Fruit fly (Drosophila melanogaster) whole organism, prepupa: ENCODE results near the gene CG31751.

Experiments used
- Blimp-1 ChIP-seq: fragments of 200-800 bp; sonication (Bioruptor generic); optimal IDR thresholded peaks from 3 replicates; lab custom pipeline; 2017; ENCODE audit warnings: missing biosample characterization, missing genetic modification characterization, mild to moderate bottlenecking, moderate library complexity, missing genetic modification reagents
- CG10669 ChIP-seq: fragments of 200-800 bp; sonication (Bioruptor generic); optimal IDR thresholded peaks from 3 replicates; lab custom pipeline; 2018; ENCODE audit warnings: missing biosample characterization, mild to moderate bottlenecking, missing genetic modification characterization, moderate library complexity
- CG11902 ChIP-seq: fragments of 200-800 bp; sonication (Bioruptor generic); optimal IDR thresholded peaks from 3 replicates; lab custom pipeline; 2016; ENCODE audit warnings: missing biosample characterization, missing genetic modification characterization
- CG15336 ChIP-seq: fragments of 200-800 bp; sonication (Bioruptor generic); IDR thresholded peaks from 2 replicates; pipeline ENCODE4 v1.3.6; 2022; ENCODE audit warnings: missing biosample characterization, missing genetic modification characterization
- CG16779 ChIP-seq: fragments of 200-800 bp; sonication (Bioruptor generic); optimal IDR thresholded peaks from 3 replicates; lab custom pipeline; 2017; ENCODE audit warnings: missing biosample characterization, mild to moderate bottlenecking, missing genetic modification characterization
- CG3032 ChIP-seq: fragments of 200-800 bp; optimal IDR thresholded peaks from 2 replicates; lab custom pipeline; 2019; ENCODE audit warnings: missing biosample characterization, mild to moderate bottlenecking, missing genetic modification characterization, moderate library complexity
- CG31627 ChIP-seq: fragments of 200-800 bp; sonication (Bioruptor generic); optimal IDR thresholded peaks from 3 replicates; lab custom pipeline; 2016; ENCODE audit warnings: missing biosample characterization, missing genetic modification characterization
- CG3919 ChIP-seq: fragments of 200-800 bp; sonication (Bioruptor generic); optimal IDR thresholded peaks from 3 replicates; lab custom pipeline; 2016; ENCODE audit warnings: missing biosample characterization, missing genetic modification characterization
- CG4318 ChIP-seq: fragments of 200-800 bp; sonication (Bioruptor generic); optimal IDR thresholded peaks from 3 replicates; lab custom pipeline; 2017; ENCODE audit warnings: missing biosample characterization, mild to moderate bottlenecking, missing genetic modification characterization
- CG6163 ChIP-seq: fragments of 200-800 bp; sonication (Bioruptor generic); IDR thresholded peaks from 3 replicates; pipeline ENCODE4 v1.3.6; 2022; ENCODE audit warnings: missing biosample characterization, missing genetic modification characterization
- CG6792 ChIP-seq: fragments of 200-800 bp; sonication (Bioruptor generic); optimal IDR thresholded peaks from 3 replicates; lab custom pipeline; 2016; ENCODE audit warnings: missing biosample characterization, missing genetic modification characterization
- CG6808 ChIP-seq: fragments of 200-800 bp; sonication (Bioruptor generic); optimal IDR thresholded peaks from 3 replicates; lab custom pipeline; 2017; ENCODE audit warnings: missing biosample characterization, missing genetic modification characterization, mild to moderate bottlenecking, moderate library complexity, missing genetic modification reagents
- CG6854 ChIP-seq: fragments of 200-800 bp; sonication (Bioruptor generic); optimal IDR thresholded peaks from 2 replicates; lab custom pipeline; 2017; ENCODE audit warnings: missing biosample characterization, mild to moderate bottlenecking, missing genetic modification characterization
- CG7368 ChIP-seq: fragments of 200-800 bp; sonication (Bioruptor generic); optimal IDR thresholded peaks from 3 replicates; lab custom pipeline; 2016; ENCODE audit warnings: missing biosample characterization, missing genetic modification characterization
- CG8119 ChIP-seq: fragments of 200-800 bp; sonication (Bioruptor generic); IDR thresholded peaks from 3 replicates; pipeline ENCODE4 v1.3.6; 2022; ENCODE audit warnings: missing biosample characterization, missing genetic modification characterization
- CG8632 ChIP-seq: fragments of 200-800 bp; sonication (Bioruptor generic); optimal IDR thresholded peaks from 3 replicates; lab custom pipeline; 2016; ENCODE audit warnings: missing biosample characterization, missing genetic modification characterization
- Eip75B ChIP-seq: fragments of 200-800 bp; sonication (Bioruptor generic); optimal IDR thresholded peaks from 3 replicates; lab custom pipeline; 2016; ENCODE audit warnings: missing biosample characterization, missing genetic modification characterization
- Eip78C ChIP-seq: fragments of 200-800 bp; sonication (Bioruptor generic); peaks from one replicate; lab custom pipeline; 2016; ENCODE audit warnings: missing biosample characterization, missing genetic modification characterization
- Eip93F ChIP-seq: fragments of 200-800 bp; sonication (Bioruptor generic); optimal IDR thresholded peaks from 2 replicates; lab custom pipeline; 2016; ENCODE audit warnings: missing biosample characterization, mild to moderate bottlenecking, missing genetic modification characterization
- Ets21C ChIP-seq: fragments of 200-800 bp; sonication (Bioruptor generic); optimal IDR thresholded peaks from 3 replicates; lab custom pipeline; 2016; ENCODE audit warnings: missing biosample characterization, missing genetic modification characterization
- Ets96B ChIP-seq: fragments of 200-800 bp; optimal IDR thresholded peaks from 2 replicates; lab custom pipeline; 2019; ENCODE audit warnings: missing biosample characterization, mild to moderate bottlenecking, missing genetic modification characterization, moderate library complexity
- Gug ChIP-seq: fragments of 200-800 bp; sonication (Bioruptor generic); IDR thresholded peaks from 2 replicates; pipeline ENCODE4 v1.3.6; 2022; ENCODE audit warnings: missing biosample characterization, missing genetic modification characterization
- Hr38 ChIP-seq: sonication (Bioruptor generic); optimal IDR thresholded peaks from 2 replicates; lab custom pipeline; 2016; ENCODE audit warnings: missing biosample characterization, missing genetic modification characterization
- Hr39 ChIP-seq: fragments of 200-800 bp; sonication (Bioruptor generic); optimal IDR thresholded peaks from 2 replicates; lab custom pipeline; 2016; ENCODE audit warnings: missing biosample characterization, missing genetic modification characterization
- Hr4 ChIP-seq: fragments of 200-800 bp; sonication (Bioruptor generic); optimal IDR thresholded peaks from 3 replicates; lab custom pipeline; 2016; ENCODE audit warnings: missing biosample characterization, missing genetic modification characterization
- Lpt ChIP-seq: fragments of 200-800 bp; sonication (Bioruptor generic); optimal IDR thresholded peaks from 3 replicates; lab custom pipeline; 2016; ENCODE audit warnings: missing biosample characterization, missing genetic modification characterization
- Met ChIP-seq: fragments of 200-800 bp; sonication (Bioruptor generic); optimal IDR thresholded peaks from 3 replicates; lab custom pipeline; 2016; ENCODE audit warnings: missing biosample characterization, missing genetic modification characterization
- OdsH ChIP-seq: fragments of 200-800 bp; sonication (Bioruptor generic); optimal IDR thresholded peaks from 3 replicates; lab custom pipeline; 2016; ENCODE audit warnings: missing biosample characterization, missing genetic modification characterization
- Smox ChIP-seq: fragments of 200-800 bp; sonication (Bioruptor generic); optimal IDR thresholded peaks from 3 replicates; lab custom pipeline; 2016; ENCODE audit warnings: missing biosample characterization, missing genetic modification characterization
- Sox102F ChIP-seq: fragments of 200-800 bp; sonication (Bioruptor generic); optimal IDR thresholded peaks from 2 replicates; lab custom pipeline; 2016; ENCODE audit warnings: missing biosample characterization, mild to moderate bottlenecking, missing genetic modification characterization
- Sox14 ChIP-seq: fragments of 200-800 bp; sonication (Bioruptor generic); optimal IDR thresholded peaks from 3 replicates; lab custom pipeline; 2016; ENCODE audit warnings: missing biosample characterization, missing genetic modification characterization
- Sox15 ChIP-seq: fragments of 200-800 bp; sonication (Bioruptor generic); optimal IDR thresholded peaks from 3 replicates; lab custom pipeline; 2016; ENCODE audit warnings: missing biosample characterization, missing genetic modification characterization
- acj6 ChIP-seq: fragments of 200-800 bp; sonication (Bioruptor generic); optimal IDR thresholded peaks from 3 replicates; lab custom pipeline; 2016; ENCODE audit warnings: missing biosample characterization, missing genetic modification characterization
- cyc ChIP-seq: fragments of 200-800 bp; sonication (Bioruptor generic); optimal IDR thresholded peaks from 3 replicates; lab custom pipeline; 2016; ENCODE audit warnings: missing biosample characterization, missing genetic modification characterization
- dac ChIP-seq: fragments of 200-800 bp; sonication (Bioruptor generic); optimal IDR thresholded peaks from 2 replicates; lab custom pipeline; 2017; ENCODE audit warnings: missing biosample characterization, mild to moderate bottlenecking, missing genetic modification characterization
- dsx ChIP-seq: fragments of 200-800 bp; optimal IDR thresholded peaks from 3 replicates; lab custom pipeline; 2019; ENCODE audit warnings: missing biosample characterization, mild to moderate bottlenecking, missing genetic modification characterization, moderate library complexity; ENCODE audit not compliant: poor library complexity, severe bottlenecking
- fd59A ChIP-seq: fragments of 200-800 bp; sonication (Bioruptor generic); optimal IDR thresholded peaks from 2 replicates; lab custom pipeline; 2017; ENCODE audit warnings: missing biosample characterization, mild to moderate bottlenecking, missing genetic modification characterization, missing genetic modification reagents
- fd85E ChIP-seq: fragments of 200-800 bp; sonication (Bioruptor generic); optimal IDR thresholded peaks from 3 replicates; lab custom pipeline; 2016; ENCODE audit warnings: missing biosample characterization, missing genetic modification characterization
- fkh ChIP-seq: fragments of 200-800 bp; sonication (Bioruptor generic); optimal IDR thresholded peaks from 3 replicates; lab custom pipeline; 2017; ENCODE audit warnings: missing biosample characterization, mild to moderate bottlenecking, missing genetic modification characterization, moderate library complexity
- lz ChIP-seq: fragments of 200-800 bp; sonication (Bioruptor generic); optimal IDR thresholded peaks from 3 replicates; lab custom pipeline; 2016; ENCODE audit warnings: missing biosample characterization, missing genetic modification characterization
- net ChIP-seq: fragments of 200-800 bp; sonication (Bioruptor generic); optimal IDR thresholded peaks from 3 replicates; lab custom pipeline; 2016; ENCODE audit warnings: missing biosample characterization, missing genetic modification characterization
- salr ChIP-seq, 2 experiments: fragments of 200-800 bp; sonication (Bioruptor generic); optimal IDR thresholded peaks; 3 replicates each; lab custom pipeline; 2016 to 2018; ENCODE audit warnings: missing biosample characterization in 2 of 2, missing genetic modification characterization in 2 of 2, mild to moderate bottlenecking in 1 of 2
- spab ChIP-seq: fragments of 200-800 bp; sonication (Bioruptor generic); optimal IDR thresholded peaks from 2 replicates; lab custom pipeline; 2017; ENCODE audit warnings: missing biosample characterization, mild to moderate bottlenecking, missing genetic modification characterization, missing genetic modification reagents
- ss ChIP-seq, 2 experiments: fragments of 200-800 bp; sonication (Bioruptor generic); optimal IDR thresholded peaks; 2 replicates in 1 of 2; 3 replicates in 1 of 2; lab custom pipeline; 2017 to 2018; ENCODE audit warnings: mild to moderate bottlenecking in 2 of 2, missing biosample characterization in 2 of 2, missing genetic modification characterization in 2 of 2, moderate library complexity in 1 of 2
- topi ChIP-seq: fragments of 200-800 bp; sonication (Bioruptor generic); optimal IDR thresholded peaks from 3 replicates; lab custom pipeline; 2016; ENCODE audit warnings: missing biosample characterization, missing genetic modification characterization
- vri ChIP-seq: fragments of 200-800 bp; sonication (Bioruptor generic); optimal IDR thresholded peaks from 3 replicates; lab custom pipeline; 2016; ENCODE audit warnings: missing biosample characterization, mild to moderate bottlenecking, missing genetic modification characterization

CG31751 gene

DNA sequence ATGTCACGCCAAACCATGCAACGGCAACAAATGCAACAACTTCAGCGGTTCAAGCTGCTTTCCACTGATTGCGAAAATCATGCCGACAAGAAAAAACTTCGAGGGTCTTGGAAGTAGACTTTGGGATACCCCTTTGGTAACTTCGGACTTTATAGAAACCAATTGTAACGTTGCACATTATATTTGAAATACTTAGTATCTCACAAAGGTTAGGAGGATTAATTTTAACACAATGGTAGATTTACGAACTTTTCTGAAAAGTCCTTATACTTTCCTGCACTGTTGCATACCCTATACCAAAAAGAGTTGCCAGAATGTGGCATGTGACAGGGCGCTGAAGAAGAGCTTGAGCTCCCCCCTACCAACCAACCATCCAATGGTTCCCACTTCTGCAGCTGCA lies 31.6 kb upstream of the CG31751 start (continued):
- TF ChIP-seq Gug (GFP tag; lab: Robert Waterston, UW), result peak; percentile 34; the same call in 1 of the 2 replicates
- peak; percentile 16 for TF ChIP-seq CG6854 (GFP tag; lab: Kevin White, UChicago)
- peak in 1 of 2 experiments; percentile 64 for TF ChIP-seq salr (GFP tag; optimal IDR thresholded peaks at IDR 0.05; lab: Kevin White, UChicago)
- peak; percentile 69 for TF ChIP-seq lz (GFP tag; lab: Kevin White, UChicago)
- peak; percentile 28 for TF ChIP-seq CG4318 (GFP tag; lab: Kevin White, UChicago)
- TF ChIP-seq Ets21C (GFP tag; lab: Kevin White, UChicago), result peak; percentile 56
- TF ChIP-seq CG6163 (GFP tag; lab: Robert Waterston, UW), result peak; percentile 87
- peak; percentile 70 for TF ChIP-seq Sox14 (GFP tag; lab: Kevin White, UChicago)
- TF ChIP-seq CG3919 (GFP tag; lab: Kevin White, UChicago), result peak; percentile 78
- peak; percentile 27 for TF ChIP-seq CG16779
- TF ChIP-seq Eip75B (GFP tag; lab: Kevin White, UChicago), result peak; percentile 83
- TF ChIP-seq Smox, result peak; percentile 71
- TF ChIP-seq CG15336 (GFP tag; lab: Robert Waterston, UW), result peak; percentile 61
- TF ChIP-seq CG3032, result peak; percentile 60

DNA sequence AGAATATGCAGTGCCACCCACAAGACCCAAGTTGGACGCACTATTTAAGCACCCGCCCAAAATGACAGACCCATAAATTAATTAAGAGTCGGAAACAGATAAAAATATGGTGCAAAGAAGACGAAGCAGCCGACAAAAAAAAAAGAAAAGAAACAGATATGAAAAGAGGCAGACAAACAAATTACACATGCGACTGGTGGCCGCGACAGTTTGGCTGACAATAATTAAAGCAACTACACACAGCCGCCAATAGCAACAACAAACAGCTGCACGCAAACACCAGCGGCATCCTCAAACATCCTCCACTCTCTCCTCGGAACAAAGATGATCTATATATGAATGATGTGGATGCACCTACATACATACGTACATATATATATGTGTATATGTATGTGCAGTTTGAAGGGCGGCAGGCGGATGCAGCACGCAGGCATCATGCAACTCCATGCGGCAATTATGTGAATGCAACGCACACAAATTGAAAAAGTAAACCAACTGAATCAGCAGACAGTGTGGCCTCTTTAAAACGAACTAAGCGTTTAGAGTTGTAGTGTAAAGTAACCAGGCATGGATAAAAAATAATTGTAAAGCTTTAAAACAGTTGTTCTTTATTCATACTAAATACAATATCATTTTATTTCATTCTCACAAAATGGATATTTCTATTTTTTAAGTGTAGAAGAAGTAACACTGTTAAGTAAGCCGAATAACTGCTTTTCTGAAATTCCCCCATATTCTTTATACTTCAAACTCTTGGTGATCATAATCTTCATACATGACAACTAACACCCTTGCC lies 29.0 kb upstream of the CG31751 start:
- no peak for TF ChIP-seq spab
- peak; percentile 76 for TF ChIP-seq Eip75B (GFP tag; lab: Kevin White, UChicago)
- peak; percentile 67 for TF ChIP-seq Smox
- peak; percentile 78 for TF ChIP-seq Met (GFP tag; lab: Kevin White, UChicago)
- TF ChIP-seq CG6854 (GFP tag; lab: Kevin White, UChicago), result no peak
- peak; percentile 78 for TF ChIP-seq Sox102F (GFP tag; lab: Kevin White, UChicago)
- peak; percentile 64 for TF ChIP-seq CG15336 (GFP tag; lab: Robert Waterston, UW)
- no peak for TF ChIP-seq CG6808 (GFP tag; lab: Kevin White, UChicago)
- TF ChIP-seq Hr38 (GFP tag; lab: Kevin White, UChicago), result no peak
- TF ChIP-seq CG31627 (GFP tag; lab: Kevin White, UChicago), result peak; percentile 68
- peak; percentile 74 for TF ChIP-seq OdsH
- TF ChIP-seq vri (GFP tag; lab: Kevin White, UChicago), result peak; percentile 12
- TF ChIP-seq dsx, result peak; percentile 65
- TF ChIP-seq CG11902 (GFP tag; lab: Kevin White, UChicago), result peak; percentile 30
- TF ChIP-seq Hr4, result peak; percentile 78
- TF ChIP-seq Hr39 (GFP tag; lab: Kevin White, UChicago), result peak; percentile 69
- TF ChIP-seq net, result peak; percentile 47
- TF ChIP-seq CG6792 (GFP tag; lab: Kevin White, UChicago), result peak; percentile 64
- TF ChIP-seq topi (GFP tag; lab: Kevin White, UChicago), result peak; percentile 62
- TF ChIP-seq cyc (GFP tag; lab: Kevin White, UChicago), result peak; percentile 53
- no peak for TF ChIP-seq CG16779
- peak; percentile 45 for TF ChIP-seq fkh (GFP tag; lab: Kevin White, UChicago)
- TF ChIP-seq CG7368 (GFP tag; lab: Kevin White, UChicago), result peak; percentile 35
- TF ChIP-seq ss (GFP tag; optimal IDR thresholded peaks at IDR 0.05; lab: Kevin White, UChicago), result peak; percentile 35 to 84
- TF ChIP-seq lz (GFP tag; lab: Kevin White, UChicago), result peak; percentile 69
- TF ChIP-seq CG3919 (GFP tag; lab: Kevin White, UChicago), result peak; percentile 56
- TF ChIP-seq dac (GFP tag; lab: Kevin White, UChicago), result no peak
- TF ChIP-seq Eip78C (GFP tag; lab: Kevin White, UChicago), result peak; percentile 91
- no peak for TF ChIP-seq Eip93F (GFP tag; lab: Kevin White, UChicago)
- TF ChIP-seq CG8119 (GFP tag; lab: Robert Waterston, UW), result peak; percentile 58; the same call in 2 of the 3 replicates
- TF ChIP-seq fd85E (GFP tag; lab: Kevin White, UChicago), result no peak
- TF ChIP-seq acj6 (GFP tag; lab: Kevin White, UChicago), result peak; percentile 71
- peak; percentile 58 for TF ChIP-seq Lpt
- TF ChIP-seq CG8632 (GFP tag; lab: Kevin White, UChicago), result peak; percentile 56
- peak; percentile 23 for TF ChIP-seq CG4318 (GFP tag; lab: Kevin White, UChicago)
- peak; percentile 44 for TF ChIP-seq Ets21C (GFP tag; lab: Kevin White, UChicago)
- TF ChIP-seq Sox15, result peak; percentile 44
- peak; percentile 68 for TF ChIP-seq Ets96B (tag; lab: Kevin White, UChicago)
- peak; percentile 18 for TF ChIP-seq CG10669 (GFP tag; lab: Kevin White, UChicago)
- peak; percentile 65 for TF ChIP-seq Sox14 (GFP tag; lab: Kevin White, UChicago)
- peak; percentile 39 for TF ChIP-seq fd59A
- no peak for TF ChIP-seq Blimp-1 (GFP tag; lab: Kevin White, UChicago)
